Worm (Caenorhabditis elegans) whole organism, L1 larva: ENCODE data around the gene tat-3.

ENCODE experiments used
- C04F5.9 ChIP-seq: sonication (generic microtip); optimal IDR thresholded peaks from 2 replicates; lab custom pipeline; 2016; ENCODE audit warnings: missing genetic modification characterization, missing compliant biosample characterization
- C16A3.4 ChIP-seq: fragments of 150-350 bp; optimal IDR thresholded peaks from 2 replicates; lab custom pipeline; 2014; ENCODE audit warnings: missing biosample characterization, missing genetic modification characterization
- F16B12.6 ChIP-seq: fragments of 150-350 bp; optimal IDR thresholded peaks from 2 replicates; lab custom pipeline; 2014; ENCODE audit warnings: missing biosample characterization, missing genetic modification characterization
- aha-1 ChIP-seq: fragments of 150-350 bp; optimal IDR thresholded peaks from 2 replicates; lab custom pipeline; 2014; ENCODE audit warnings: missing biosample characterization, missing genetic modification characterization
- alr-1 ChIP-seq: fragments of 200-800 bp; sonication (Bioruptor generic); optimal IDR thresholded peaks from 2 replicates; lab custom pipeline; 2018; ENCODE audit warnings: borderline replicate concordance, mild to moderate bottlenecking, missing genetic modification characterization, missing compliant biosample characterization
- ama-1 ChIP-seq: fragments of 150-350 bp; optimal IDR thresholded peaks from 2 replicates; lab custom pipeline; 2014
- blmp-1 ChIP-seq: fragments of 150-350 bp; optimal IDR thresholded peaks from 2 replicates; lab custom pipeline; 2014; ENCODE audit warnings: missing biosample characterization, missing genetic modification characterization
- ceh-82 ChIP-seq, 3 experiments: fragments of 150-350 bp in 1 of 3; sonication (generic microtip) in 2 of 3; optimal IDR thresholded peaks; 2 replicates each; lab custom pipeline; 2014 to 2017; ENCODE audit warnings: missing biosample characterization in 3 of 3, missing genetic modification characterization in 3 of 3
- dpl-1 ChIP-seq, 3 experiments: fragments of 150-350 bp in 2 of 3; sonication (generic microtip) in 1 of 3; optimal IDR thresholded peaks; 2 replicates each; lab custom pipeline; 2014 to 2017; ENCODE audit warnings: missing biosample characterization in 3 of 3, missing genetic modification characterization in 3 of 3, missing genetic modification reagents in 3 of 3
- efl-1 ChIP-seq, 4 experiments: fragments of 150-350 bp; optimal IDR thresholded peaks in 3 of 4; peaks in 1 of 4; 1 replicate in 1 of 4; 2 replicates in 3 of 4; lab custom pipeline; 2014; ENCODE audit warnings: missing biosample characterization in 2 of 4, missing genetic modification characterization in 2 of 4, missing genetic modification reagents in 2 of 4
- efl-3 ChIP-seq: fragments of 200-800 bp; sonication (Bioruptor generic); optimal IDR thresholded peaks from 2 replicates; lab custom pipeline; 2018; ENCODE audit warnings: mild to moderate bottlenecking, missing genetic modification characterization, missing compliant biosample characterization
- elt-3 ChIP-seq, 6 experiments: fragments of 150-350 bp in 1 of 6; sonication (generic microtip); optimal IDR thresholded peaks; 2 replicates each; lab custom pipeline; 2017 to 2018; ENCODE audit warnings: missing biosample characterization in 6 of 6, missing genetic modification characterization in 6 of 6, inconsistent platforms in 1 of 6
- ets-5 ChIP-seq: fragments of 200-800 bp; sonication (Bioruptor generic); IDR thresholded peaks from 2 replicates; pipeline ENCODE4 v1.3.6; 2022; ENCODE audit warnings: missing genetic modification characterization, missing compliant biosample characterization
- fkh-4 ChIP-seq: sonication (generic microtip); optimal IDR thresholded peaks from 2 replicates; lab custom pipeline; 2016; ENCODE audit warnings: missing compliant biosample characterization, missing genetic modification characterization, borderline replicate concordance
- fos-1 ChIP-seq: fragments of 150-350 bp; optimal IDR thresholded peaks from 2 replicates; lab custom pipeline; 2014; ENCODE audit warnings: missing biosample characterization, missing genetic modification characterization
- hlh-17 ChIP-seq: fragments of 200-800 bp; sonication (Bioruptor generic); optimal IDR thresholded peaks from 2 replicates; lab custom pipeline; 2018; ENCODE audit warnings: missing genetic modification characterization, mild to moderate bottlenecking, missing compliant biosample characterization, moderate library complexity, borderline replicate concordance
- hlh-4 ChIP-seq: sonication (generic microtip); optimal IDR thresholded peaks from 2 replicates; lab custom pipeline; 2016; ENCODE audit warnings: mild to moderate bottlenecking, missing genetic modification characterization, missing compliant biosample characterization
- hpl-2 ChIP-seq: fragments of 150-350 bp; optimal IDR thresholded peaks from 2 replicates; lab custom pipeline; 2014; ENCODE audit warnings: missing biosample characterization, missing genetic modification reagents, missing genetic modification characterization
- irx-1 ChIP-seq: sonication (generic microtip); optimal IDR thresholded peaks from 2 replicates; lab custom pipeline; 2016; ENCODE audit warnings: missing genetic modification characterization, missing compliant biosample characterization
- isw-1 ChIP-seq: fragments of 200-800 bp; sonication (Bioruptor generic); IDR thresholded peaks from 2 replicates; pipeline ENCODE4 v1.3.6; 2022; ENCODE audit warnings: missing genetic modification characterization, missing compliant biosample characterization
- lin-14 ChIP-seq: fragments of 200-800 bp; sonication (Bioruptor generic); optimal IDR thresholded peaks from 2 replicates; lab custom pipeline; 2018; ENCODE audit warnings: mild to moderate bottlenecking, missing genetic modification characterization, moderate library complexity, missing compliant biosample characterization
- lin-35 ChIP-seq, 2 experiments: fragments of 150-350 bp; optimal IDR thresholded peaks; 2 replicates each; lab custom pipeline; 2014; ENCODE audit warnings: missing biosample characterization in 2 of 2, missing genetic modification characterization in 2 of 2, missing genetic modification reagents in 2 of 2
- lir-3 ChIP-seq: sonication (generic microtip); optimal IDR thresholded peaks from 2 replicates; lab custom pipeline; 2016; ENCODE audit warnings: mild to moderate bottlenecking, missing genetic modification characterization, moderate library complexity, missing compliant biosample characterization; ENCODE audit not compliant: poor library complexity
- lsy-2 ChIP-seq, 2 experiments: fragments of 150-350 bp; optimal IDR thresholded peaks; 2 replicates each; lab custom pipeline; 2014; ENCODE audit warnings: missing biosample characterization in 2 of 2, missing genetic modification characterization in 2 of 2
- mdl-1 ChIP-seq, 2 experiments: fragments of 150-350 bp; optimal IDR thresholded peaks; 2 replicates each; lab custom pipeline; 2014 to 2017; ENCODE audit warnings: missing biosample characterization in 2 of 2, missing genetic modification characterization in 2 of 2, inconsistent platforms in 1 of 2
- mep-1 ChIP-seq: fragments of 150-350 bp; optimal IDR thresholded peaks from 2 replicates; lab custom pipeline; 2014; ENCODE audit warnings: missing biosample characterization, missing genetic modification characterization
- nhr-19 ChIP-seq: fragments of 200-800 bp; sonication (Bioruptor generic); conservative IDR thresholded peaks from 2 replicates; pipeline ENCODE4 v1.3.6; 2022; ENCODE audit warnings: missing genetic modification characterization, missing compliant biosample characterization
- nhr-20 ChIP-seq: sonication (generic microtip); optimal IDR thresholded peaks from 2 replicates; lab custom pipeline; 2016; ENCODE audit warnings: mild to moderate bottlenecking, missing genetic modification characterization, missing compliant biosample characterization
- nhr-237 ChIP-seq: fragments of 150-350 bp; optimal IDR thresholded peaks from 2 replicates; lab custom pipeline; 2014; ENCODE audit warnings: missing biosample characterization, missing genetic modification characterization
- nhr-47 ChIP-seq: sonication (generic microtip); optimal IDR thresholded peaks from 2 replicates; lab custom pipeline; 2016; ENCODE audit warnings: mild to moderate bottlenecking, missing genetic modification characterization, moderate library complexity, missing compliant biosample characterization
- nhr-71 ChIP-seq: sonication (generic microtip); optimal IDR thresholded peaks from 2 replicates; lab custom pipeline; 2016; ENCODE audit warnings: mild to moderate bottlenecking, missing genetic modification characterization, moderate library complexity, missing compliant biosample characterization
- nhr-76 ChIP-seq: sonication (generic microtip); optimal IDR thresholded peaks from 2 replicates; lab custom pipeline; 2017; ENCODE audit warnings: missing biosample characterization, missing genetic modification characterization
- nhr-85 ChIP-seq: sonication (generic microtip); peaks from one replicate; lab custom pipeline; 2016; ENCODE audit warnings: missing genetic modification characterization, inconsistent platforms, missing compliant biosample characterization
- nhr-90 ChIP-seq: sonication (generic microtip); optimal IDR thresholded peaks from 2 replicates; lab custom pipeline; 2016; ENCODE audit warnings: mild to moderate bottlenecking, missing genetic modification characterization, missing compliant biosample characterization; ENCODE audit not compliant: poor library complexity
- pag-3 ChIP-seq: sonication (generic microtip); optimal IDR thresholded peaks from 2 replicates; lab custom pipeline; 2017; ENCODE audit warnings: missing genetic modification characterization, mild to moderate bottlenecking, missing compliant biosample characterization, antibody characterized with exemption, borderline replicate concordance; ENCODE audit not compliant: insufficient read depth
- rnt-1 ChIP-seq: sonication (generic microtip); optimal IDR thresholded peaks from 2 replicates; lab custom pipeline; 2016; ENCODE audit warnings: mild to moderate bottlenecking, missing genetic modification characterization, moderate library complexity, missing compliant biosample characterization
- skn-1 ChIP-seq: fragments of 150-350 bp; optimal IDR thresholded peaks from 2 replicates; lab custom pipeline; 2014; ENCODE audit warnings: missing biosample characterization, missing genetic modification characterization
- snpc-4 ChIP-seq: fragments of 150-350 bp; optimal IDR thresholded peaks from 2 replicates; lab custom pipeline; 2014; ENCODE audit warnings: missing biosample characterization, missing genetic modification characterization
- snu-23 ChIP-seq: sonication (generic microtip); optimal IDR thresholded peaks from 2 replicates; lab custom pipeline; 2016; ENCODE audit warnings: missing genetic modification characterization, missing compliant biosample characterization
- sptf-1 ChIP-seq: fragments of 150-350 bp; optimal IDR thresholded peaks from 2 replicates; lab custom pipeline; 2014; ENCODE audit warnings: missing biosample characterization, missing genetic modification characterization
- sup-37 ChIP-seq: fragments of 200-800 bp; sonication (Bioruptor generic); optimal IDR thresholded peaks from 2 replicates; lab custom pipeline; 2018; ENCODE audit warnings: mild to moderate bottlenecking, missing genetic modification characterization, missing compliant biosample characterization
- swsn-7 ChIP-seq: sonication (generic microtip); optimal IDR thresholded peaks from 2 replicates; lab custom pipeline; 2016; ENCODE audit warnings: missing genetic modification characterization, missing compliant biosample characterization
- unc-98 ChIP-seq: fragments of 200-800 bp; sonication (Bioruptor generic); IDR thresholded peaks from 2 replicates; pipeline ENCODE4 v1.3.6; 2022; ENCODE audit warnings: missing genetic modification characterization, missing compliant biosample characterization
- xbp-1 ChIP-seq: sonication (generic microtip); optimal IDR thresholded peaks from 2 replicates; lab custom pipeline; 2016; ENCODE audit warnings: missing genetic modification characterization, missing compliant biosample characterization
- zip-4 ChIP-seq: fragments of 200-800 bp; sonication (Bioruptor generic); optimal IDR thresholded peaks from 2 replicates; lab custom pipeline; 2018; ENCODE audit warnings: mild to moderate bottlenecking, missing genetic modification characterization, moderate library complexity, missing compliant biosample characterization
- ztf-4 ChIP-seq: fragments of 150-350 bp; optimal IDR thresholded peaks from 2 replicates; lab custom pipeline; 2014; ENCODE audit warnings: missing biosample characterization, missing genetic modification characterization

tat-3 gene

DNA sequence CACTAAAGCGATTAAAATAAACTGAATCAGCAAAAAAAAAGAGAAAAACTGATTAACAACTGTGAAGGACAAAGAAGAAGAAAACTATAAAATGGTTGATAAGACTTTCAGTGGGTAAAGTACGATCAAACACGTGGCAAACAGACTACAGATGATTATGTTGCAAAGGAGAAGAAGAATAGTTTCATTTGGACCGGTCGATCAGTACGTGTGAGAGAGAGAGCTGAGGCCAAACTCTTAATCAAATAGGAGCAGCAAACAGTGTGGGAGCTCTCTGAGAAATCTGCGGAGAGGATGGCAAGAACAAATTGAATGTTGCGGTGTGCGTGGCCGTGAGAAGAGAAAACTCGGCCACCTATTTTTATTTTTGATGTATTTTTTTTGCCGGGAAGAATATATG is 11.4 kb downstream of the tat-3 start (continued):
- TF ChIP-seq lin-14: peak; percentile 30
- TF ChIP-seq nhr-71 (tag; lab: Kevin White, UChicago): peak; percentile 44
- TF ChIP-seq zip-4 (GFP tag; lab: Kevin White, UChicago): no peak
- no peak for TF ChIP-seq ceh-82 (tag; optimal IDR thresholded peaks at IDR 0.05; lab: Kevin White, UChicago)
- no peak for TF ChIP-seq isw-1 (GFP tag; lab: Robert Waterston, UW)
- TF ChIP-seq nhr-237 (tag; lab: Kevin White, UChicago): no peak
- TF ChIP-seq swsn-7 (tag; lab: Kevin White, UChicago): peak; percentile 7
- no peak for TF ChIP-seq dpl-1 (GFP tag; optimal IDR thresholded peaks at IDR 0.05; lab: Kevin White, UChicago)
- TF ChIP-seq aha-1: no peak
- no peak for TF ChIP-seq hlh-4 (tag; lab: Kevin White, UChicago)
- peak in 1 of 2 experiments; percentile 65 for TF ChIP-seq lin-35 (GFP tag; optimal IDR thresholded peaks at IDR 0.05; lab: Kevin White, UChicago)
- TF ChIP-seq elt-3 (tag; optimal IDR thresholded peaks at IDR 0.05; lab: Kevin White, UChicago): peak in 3 of 6 experiments; percentile 60 to 90 (median 80)
- no peak for TF ChIP-seq hlh-17
- peak; percentile 26 for TF ChIP-seq blmp-1 (tag; lab: Kevin White, UChicago)
- TF ChIP-seq alr-1 (tag; lab: Kevin White, UChicago): no peak
- TF ChIP-seq fos-1 (tag; lab: Kevin White, UChicago): no peak
- TF ChIP-seq unc-98 (GFP tag; lab: Robert Waterston, UW): no peak
- no peak for TF ChIP-seq skn-1 (tag; lab: Kevin White, UChicago)
- TF ChIP-seq mep-1 (tag; lab: Kevin White, UChicago): peak; percentile 35
- peak; percentile 71 for TF ChIP-seq nhr-20 (tag; lab: Kevin White, UChicago)
- peak; percentile 47 for TF ChIP-seq lir-3 (tag; lab: Kevin White, UChicago)

DNA sequence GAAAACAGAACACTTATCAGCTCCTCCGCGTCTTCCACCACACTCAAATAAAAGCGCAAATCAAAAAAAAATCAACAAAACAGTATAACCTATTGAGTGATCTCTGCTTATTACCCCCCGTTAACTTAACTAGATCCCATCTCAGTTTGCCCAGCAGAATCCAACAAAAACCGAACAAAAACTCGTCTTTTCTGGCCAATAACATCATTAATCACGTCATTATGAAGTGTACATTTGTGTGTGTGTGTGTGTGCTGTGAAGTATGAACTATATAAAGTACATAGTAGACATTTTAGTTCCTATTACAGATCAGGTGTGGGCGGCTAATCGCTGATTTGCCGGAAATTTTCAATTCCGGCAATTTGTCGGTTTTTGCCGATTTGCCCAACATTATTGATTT is 12.4 kb downstream of the tat-3 start:
- TF ChIP-seq nhr-19 (GFP tag; lab: Robert Waterston, UW) (no peak), irx-1 (tag; lab: Kevin White, UChicago) (no peak), unc-98 (GFP tag; lab: Robert Waterston, UW) (no peak), nhr-237 (tag; lab: Kevin White, UChicago) (no peak), F16B12.6 (tag; lab: Kevin White, UChicago) (no peak), efl-3 (no peak), isw-1 (GFP tag; lab: Robert Waterston, UW) (no peak), sptf-1 (tag; lab: Kevin White, UChicago) (no peak), ets-5 (no peak), pag-3 (tag; lab: Kevin White, UChicago) (no peak), nhr-85 (tag; lab: Kevin White, UChicago) (peak; percentile 71), C16A3.4 (no peak), nhr-71 (tag; lab: Kevin White, UChicago) (no peak), lin-35 (GFP tag; optimal IDR thresholded peaks at IDR 0.05; lab: Kevin White, UChicago) (no peak), fos-1 (tag; lab: Kevin White, UChicago) (no peak), fkh-4 (tag; lab: Kevin White, UChicago) (no peak), ama-1 (lab: Kevin White, UChicago) (peak; percentile 9)
- TF ChIP-seq, all 84 proteins: peak for 2

DNA sequence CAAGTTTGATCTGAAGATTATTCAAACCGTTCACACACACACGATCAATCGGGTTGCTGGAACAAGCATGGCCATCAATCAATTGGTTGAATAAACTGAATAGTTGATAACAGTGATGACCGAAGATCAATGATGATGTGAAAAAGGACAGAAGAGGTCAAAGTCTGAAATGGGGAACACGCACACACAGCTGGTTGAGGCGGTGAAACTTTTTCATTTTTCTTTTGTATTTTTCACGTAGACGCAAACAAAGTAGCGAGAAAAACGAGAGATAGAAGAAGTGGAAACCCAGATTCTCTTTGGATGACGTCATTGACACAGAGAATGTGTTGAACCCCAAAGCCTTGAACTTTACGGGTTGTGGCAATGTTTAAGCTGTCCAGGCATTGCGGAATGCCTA is 13.0 kb downstream of the tat-3 start:
- TF ChIP-seq blmp-1 (tag; lab: Kevin White, UChicago) (peak; percentile 90), sup-37 (GFP tag; lab: Kevin White, UChicago) (peak; percentile 37), efl-1 (optimal IDR thresholded peaks at IDR 0.05; lab: Kevin White, UChicago) (peak in 1 of 2 experiments; percentile 11), efl-1 (GFP tag; optimal IDR thresholded peaks at IDR 0.05 in 1 of 2; lab: Kevin White, UChicago) (peak in 1 of 2 experiments; percentile 93), lin-35 (GFP tag; optimal IDR thresholded peaks at IDR 0.05; lab: Kevin White, UChicago) (peak in 1 of 2 experiments; percentile 65), ama-1 (lab: Kevin White, UChicago) (peak; percentile 73), ceh-82 (tag; optimal IDR thresholded peaks at IDR 0.05; lab: Kevin White, UChicago) (peak in 1 of 3 experiments; percentile 26), mdl-1 (tag; optimal IDR thresholded peaks at IDR 0.05; lab: Kevin White, UChicago) (peak in 1 of 2 experiments; percentile 46), lsy-2 (tag; optimal IDR thresholded peaks at IDR 0.05; lab: Kevin White, UChicago) (peak; percentile 26 to 30), rnt-1 (tag; lab: Kevin White, UChicago) (peak; percentile 32), nhr-85 (tag; lab: Kevin White, UChicago) (peak; percentile 92), nhr-47 (tag; lab: Kevin White, UChicago) (peak; percentile 40), nhr-71 (tag; lab: Kevin White, UChicago) (peak; percentile 78), ztf-4 (tag; lab: Kevin White, UChicago) (peak; percentile 72), fos-1 (tag; lab: Kevin White, UChicago) (no peak), snpc-4 (tag; lab: Kevin White, UChicago) (no peak), nhr-76 (tag; lab: Kevin White, UChicago) (peak; percentile 9), C04F5.9 (tag; lab: Kevin White, UChicago) (no peak), nhr-90 (tag; lab: Kevin White, UChicago) (peak; percentile 67), zip-4 (GFP tag; lab: Kevin White, UChicago) (no peak), hpl-2 (GFP tag; lab: Kevin White, UChicago) (no peak), snu-23 (peak; percentile 76), xbp-1 (tag; lab: Kevin White, UChicago) (peak; percentile 0), mep-1 (tag; lab: Kevin White, UChicago) (peak; percentile 59)
